Worm (Caenorhabditis elegans): ENCODE measurements around the gene srv-12.

Gene srv-12

DNA sequence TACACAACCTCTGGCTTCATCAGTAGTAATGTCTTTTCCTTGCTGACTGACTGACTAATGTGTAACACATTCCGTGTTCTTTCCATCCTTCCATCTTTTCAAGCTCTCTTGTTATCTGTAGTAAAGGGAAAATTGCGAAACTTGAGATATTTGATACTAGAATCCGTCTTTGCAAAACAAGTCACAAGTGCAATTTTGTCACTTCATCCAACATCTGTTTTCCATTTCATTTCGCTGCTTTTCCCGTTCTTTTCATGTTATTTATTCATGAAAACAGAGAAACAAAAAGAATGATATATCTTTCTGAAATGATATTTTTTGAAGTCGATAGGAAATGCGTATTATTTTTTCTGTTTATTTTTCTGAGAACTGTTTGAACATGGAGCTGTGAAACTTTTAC, 7.4 kb downstream of the srv-12 start:
- TF ChIP-seq nhr-129 (tag; optimal IDR thresholded peaks at IDR 0.05), result peak; percentile 10
- TF ChIP-seq snpc-4 (tag; optimal IDR thresholded peaks at IDR 0.05), result no peak
- TF ChIP-seq unc-55 (GFP tag; optimal IDR thresholded peaks at IDR 0.05), result peak; percentile 54

DNA sequence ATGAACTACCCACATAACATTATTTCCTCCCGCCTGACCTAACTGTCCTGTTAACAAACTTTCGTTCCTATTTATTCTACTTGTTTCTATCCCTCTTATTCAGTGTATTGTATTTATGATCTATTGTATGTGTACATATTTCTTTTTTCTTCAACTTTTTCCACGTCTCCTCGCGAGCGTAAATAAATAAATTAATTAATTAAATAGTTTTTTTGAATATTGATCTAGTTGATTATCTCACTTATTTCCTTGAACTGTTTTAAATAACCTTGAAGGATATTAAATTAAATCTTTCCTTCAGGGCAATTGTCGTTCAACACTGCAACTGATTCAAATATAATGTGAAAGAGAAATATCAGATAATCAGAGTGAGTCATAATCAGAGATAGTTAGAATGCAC, 10.6 kb downstream of the srv-12 start, which contains the start of gene frk-1:
frk-1 (plus strand) TSS at position 301 of the 400 bp plus-strand sequence.
- TF ChIP-seq lin-11 (tag; optimal IDR thresholded peaks at IDR 0.05) (no peak), nhr-12 (tag; optimal IDR thresholded peaks at IDR 0.05) (no peak), nhr-6 (tag; optimal IDR thresholded peaks at IDR 0.05) (no peak), unc-39 (tag; optimal IDR thresholded peaks at IDR 0.05) (no peak), F13H6.1 (tag; optimal IDR thresholded peaks at IDR 0.05) (no peak), aly-2 (tag; optimal IDR thresholded peaks at IDR 0.05) (no peak), ceh-16 (tag; optimal IDR thresholded peaks at IDR 0.05) (no peak), ztf-4 (tag; optimal IDR thresholded peaks at IDR 0.05) (no peak), dmd-4 (tag; optimal IDR thresholded peaks at IDR 0.05) (no peak), crh-2 (tag; optimal IDR thresholded peaks at IDR 0.05) (no peak), lin-39 (tag; optimal IDR thresholded peaks at IDR 0.05) (no peak), nhr-10 (tag; optimal IDR thresholded peaks at IDR 0.05) (no peak), ztf-11 (tag; optimal IDR thresholded peaks at IDR 0.05) (no peak), nhr-77 (tag; optimal IDR thresholded peaks at IDR 0.05) (no peak), sma-9 (GFP tag; optimal IDR thresholded peaks at IDR 0.05) (no peak), sma-9 (tag; optimal IDR thresholded peaks at IDR 0.05) (no peak), egl-27 (tag; optimal IDR thresholded peaks at IDR 0.05) (no peak), blmp-1 (tag; optimal IDR thresholded peaks at IDR 0.05; ENCODE audit: insufficient read depth) (no peak), nhr-11 (tag; optimal IDR thresholded peaks at IDR 0.05) (no peak), lsy-2 (tag; optimal IDR thresholded peaks at IDR 0.05) (no peak)

DNA sequence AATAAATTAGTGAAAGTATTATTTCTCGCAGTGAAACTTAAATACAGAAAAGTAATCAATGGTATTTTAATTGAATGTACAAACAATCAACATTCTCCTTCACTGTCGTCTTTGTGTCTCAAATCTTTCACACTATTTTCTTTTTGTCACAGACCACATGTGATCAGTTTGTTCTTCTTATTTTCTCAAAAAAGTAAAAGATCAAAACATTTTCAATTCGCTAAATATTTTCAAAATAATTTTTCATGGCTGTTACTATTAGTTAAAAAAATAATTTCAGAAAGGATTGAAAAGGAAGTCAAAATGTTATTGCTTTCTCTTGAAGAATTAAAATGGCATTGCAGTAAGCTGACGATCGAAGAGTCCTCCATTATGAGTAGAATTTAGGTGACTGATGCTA, 12.6 kb downstream of the srv-12 start, which contains the start of gene dhs-31:
dhs-31 (minus strand) TSS at position 101 of the 400 bp plus-strand sequence.
- TF ChIP-seq alr-1 (tag; optimal IDR thresholded peaks at IDR 0.05) (no peak), unc-55 (GFP tag; optimal IDR thresholded peaks at IDR 0.05) (no peak), nhr-6 (tag; optimal IDR thresholded peaks at IDR 0.05) (no peak), nhr-11 (tag; optimal IDR thresholded peaks at IDR 0.05) (no peak), skn-1 (tag; optimal IDR thresholded peaks at IDR 0.05) (no peak), ZK546.5 (tag; optimal IDR thresholded peaks at IDR 0.05) (no peak), lin-39 (tag; optimal IDR thresholded peaks at IDR 0.05) (no peak), snpc-4 (tag; optimal IDR thresholded peaks at IDR 0.05) (no peak), lin-13 (GFP tag; optimal IDR thresholded peaks at IDR 0.05) (no peak), nhr-77 (tag; optimal IDR thresholded peaks at IDR 0.05) (no peak)

DNA sequence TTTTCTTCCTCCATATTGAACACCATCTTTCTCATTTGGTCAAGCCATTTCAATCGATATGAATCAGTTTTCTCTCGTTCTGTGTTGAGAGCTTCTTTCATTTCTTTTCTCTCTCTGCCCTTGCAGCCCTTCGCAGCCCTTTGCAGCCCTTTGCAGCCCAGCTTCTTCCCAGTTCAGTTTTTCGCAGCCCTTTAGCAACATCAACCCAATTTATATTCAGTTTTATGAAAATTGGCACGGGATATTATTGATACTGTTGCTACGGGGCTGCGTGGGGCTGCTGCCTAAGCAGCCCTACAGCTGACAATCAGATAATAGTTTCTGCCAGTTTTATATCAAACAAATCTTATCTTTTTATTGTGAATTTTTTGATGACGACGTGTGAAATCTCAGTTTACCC, 16.5 kb downstream of the srv-12 start, which contains the start of gene F44D12.10:
F44D12.10 (minus strand) TSS at position 101 of the 400 bp plus-strand sequence.
- no peak for TF ChIP-seq nhr-25 (tag; optimal IDR thresholded peaks at IDR 0.05)
- no peak for TF ChIP-seq fos-1 (tag; optimal IDR thresholded peaks at IDR 0.05)
- TF ChIP-seq nhr-237 (tag; optimal IDR thresholded peaks at IDR 0.05), result no peak
- no peak for TF ChIP-seq mdl-1 (tag; optimal IDR thresholded peaks at IDR 0.05)
- TF ChIP-seq sem-4 (tag; optimal IDR thresholded peaks at IDR 0.05), result no peak
- TF ChIP-seq unc-55 (GFP tag; optimal IDR thresholded peaks at IDR 0.05), result no peak
- TF ChIP-seq ZK546.5 (tag; optimal IDR thresholded peaks at IDR 0.05), result no peak
- TF ChIP-seq sma-3 (GFP tag; optimal IDR thresholded peaks at IDR 0.05), result no peak
- no peak for TF ChIP-seq Y55F3AM.14 (GFP tag; optimal IDR thresholded peaks at IDR 0.05)
- TF ChIP-seq nhr-11 (tag; optimal IDR thresholded peaks at IDR 0.05), result no peak
- TF ChIP-seq zag-1 (tag; optimal IDR thresholded peaks at IDR 0.05), result no peak
- no peak for TF ChIP-seq nhr-10 (tag; optimal IDR thresholded peaks at IDR 0.05)
- TF ChIP-seq lsy-2 (tag; optimal IDR thresholded peaks at IDR 0.05), result no peak
- no peak for TF ChIP-seq unc-39 (tag; optimal IDR thresholded peaks at IDR 0.05)
- TF ChIP-seq ztf-11 (tag; optimal IDR thresholded peaks at IDR 0.05), result no peak
- TF ChIP-seq egl-27 (tag; optimal IDR thresholded peaks at IDR 0.05), result no peak
- no peak for TF ChIP-seq lin-11 (tag; optimal IDR thresholded peaks at IDR 0.05)
- no peak for TF ChIP-seq lin-13 (GFP tag; optimal IDR thresholded peaks at IDR 0.05)
- no peak for TF ChIP-seq R02D3.7 (tag; optimal IDR thresholded peaks at IDR 0.05)
- no peak for TF ChIP-seq mab-5 (tag; optimal IDR thresholded peaks at IDR 0.05)

Measured in whole organism, L2 larva.